Fruit fly (Drosophila melanogaster): ENCODE data around the gene dock.

dock gene

DNA sequence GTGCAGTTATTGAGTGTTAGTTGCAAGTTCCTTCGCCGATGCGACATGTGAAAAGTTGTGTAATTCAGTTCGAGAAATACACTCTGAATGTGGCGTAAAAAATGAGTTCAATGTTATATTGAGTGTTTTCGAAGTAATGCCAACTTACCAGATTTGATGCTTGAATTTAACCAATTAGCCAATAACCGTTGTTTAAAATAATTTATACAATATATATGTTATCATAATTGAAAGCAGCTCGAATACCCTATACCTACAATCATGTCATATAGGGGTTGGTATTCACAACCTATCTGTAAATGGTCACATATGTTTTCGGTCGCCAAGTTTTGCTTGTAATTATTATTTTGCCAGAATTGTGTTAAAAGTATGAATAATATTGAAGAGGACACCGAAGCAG is 15.5 kb upstream of the dock start, which contains the start of gene Nnf1b:
TSS of gene Nnf1b (plus strand) at position 301 of the 400 bp plus-strand sequence.
- no peak for TF ChIP-seq CG9705 (GFP tag; optimal IDR thresholded peaks at IDR 0.05)
- no peak for TF ChIP-seq foxo (GFP tag; optimal IDR thresholded peaks at IDR 0.05)
- TF ChIP-seq dsf (GFP tag; optimal IDR thresholded peaks at IDR 0.05; ENCODE audit: borderline replicate concordance) = no peak
- no peak for TF ChIP-seq dmrt93B (GFP tag; optimal IDR thresholded peaks at IDR 0.05)
- no peak for TF ChIP-seq tai (GFP tag; optimal IDR thresholded peaks at IDR 0.05)
- TF ChIP-seq OdsH (GFP tag; optimal IDR thresholded peaks at IDR 0.05) = no peak
- TF ChIP-seq br (GFP tag; optimal IDR thresholded peaks at IDR 0.05) = no peak
- TF ChIP-seq fru (GFP tag; optimal IDR thresholded peaks at IDR 0.05) = no peak
- no peak for TF ChIP-seq Vsx2 (GFP tag; optimal IDR thresholded peaks at IDR 0.05; ENCODE audit: partially characterized antibody)
- no peak for TF ChIP-seq usp (GFP tag; optimal IDR thresholded peaks at IDR 0.05)
- TF ChIP-seq h (GFP tag; optimal IDR thresholded peaks at IDR 0.05) = no peak
- TF ChIP-seq Jra (GFP tag; optimal IDR thresholded peaks at IDR 0.05) = no peak
- no peak for TF ChIP-seq psq (GFP tag; optimal IDR thresholded peaks at IDR 0.05)
- TF ChIP-seq Dif (GFP tag; optimal IDR thresholded peaks at IDR 0.05; ENCODE audit: partially characterized antibody) = no peak
- no peak for TF ChIP-seq jim (GFP tag; optimal IDR thresholded peaks at IDR 0.05)
- no peak for TF ChIP-seq dl (GFP tag; optimal IDR thresholded peaks at IDR 0.05; ENCODE audit: insufficient read depth in 1 of 2, partially characterized antibody in 2 of 2)
- TF ChIP-seq CG32264 (GFP tag; optimal IDR thresholded peaks at IDR 0.05) = no peak
- TF ChIP-seq GATAd (GFP tag; optimal IDR thresholded peaks at IDR 0.05) = no peak
- TF ChIP-seq Hr83 (GFP tag; optimal IDR thresholded peaks at IDR 0.05; ENCODE audit: poor library complexity, severe bottlenecking) = no peak

DNA sequence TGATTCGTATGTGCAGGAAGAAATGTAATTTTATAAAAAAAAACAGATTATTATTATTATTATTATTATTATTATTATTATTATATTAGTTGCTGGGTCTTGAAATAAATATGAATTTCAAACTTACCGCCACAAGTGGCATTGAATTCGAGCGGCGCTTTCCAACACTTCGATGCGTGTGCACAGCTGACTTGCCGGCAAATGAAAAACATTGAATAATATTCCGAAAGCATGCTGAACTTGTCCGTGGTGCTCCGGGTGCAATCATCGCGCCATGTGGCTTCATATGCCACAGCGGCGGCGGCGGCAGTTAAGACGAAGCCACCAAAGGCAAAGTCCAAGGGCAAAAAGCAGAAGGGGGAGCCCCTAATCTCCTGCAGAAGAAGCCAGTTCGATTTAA is 14.4 kb upstream of the dock start, which contains the start of gene Dbp21E2:
TSS of gene Dbp21E2 (plus strand) at position 180 of the 400 bp plus-strand sequence.
- no peak for TF ChIP-seq Rel (GFP tag; optimal IDR thresholded peaks at IDR 0.05)
- TF ChIP-seq Rel (tag; optimal IDR thresholded peaks at IDR 0.05) = peak; percentile 9
- no peak for TF ChIP-seq Dfd (GFP tag; optimal IDR thresholded peaks at IDR 0.05)

DNA sequence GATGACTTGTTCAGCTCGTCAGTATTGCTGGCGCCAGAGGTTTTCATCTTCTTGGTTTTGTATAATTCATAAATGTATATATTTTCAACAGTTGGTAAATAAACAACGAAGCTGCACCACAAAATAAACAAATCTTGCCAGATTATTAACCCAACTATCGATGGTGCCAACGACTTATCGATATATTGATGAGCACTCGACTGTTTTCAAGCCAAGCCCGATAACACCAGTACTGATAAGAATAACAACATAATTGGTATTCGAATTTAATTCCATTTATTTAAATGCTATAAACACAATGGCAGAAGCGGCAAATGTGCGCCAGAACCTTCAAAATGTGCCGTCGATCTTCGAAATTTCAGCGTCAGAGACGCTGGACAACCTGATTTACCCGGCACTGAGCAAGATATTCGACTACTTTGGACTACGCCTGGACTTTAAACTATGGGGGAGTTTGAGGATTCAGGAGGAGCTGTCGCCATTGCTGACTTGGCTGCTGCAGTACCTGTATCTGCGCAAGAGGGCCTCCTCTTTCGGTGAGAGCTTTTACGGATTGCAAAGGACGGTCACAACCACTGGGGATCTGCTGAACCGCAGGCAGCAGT is 9.9 kb upstream of the dock start, which contains the start of the genes Saf6 and Pex12:
TSS of gene Saf6 (minus strand) at position 166 of the 605 bp plus-strand sequence.
TSS of gene Pex12 (plus strand) at position 209 of the 605 bp plus-strand sequence.
- TF ChIP-seq sage (GFP tag; optimal IDR thresholded peaks at IDR 0.05) (no peak), Myc (optimal IDR thresholded peaks at IDR 0.05) (peak; percentile 73)

DNA sequence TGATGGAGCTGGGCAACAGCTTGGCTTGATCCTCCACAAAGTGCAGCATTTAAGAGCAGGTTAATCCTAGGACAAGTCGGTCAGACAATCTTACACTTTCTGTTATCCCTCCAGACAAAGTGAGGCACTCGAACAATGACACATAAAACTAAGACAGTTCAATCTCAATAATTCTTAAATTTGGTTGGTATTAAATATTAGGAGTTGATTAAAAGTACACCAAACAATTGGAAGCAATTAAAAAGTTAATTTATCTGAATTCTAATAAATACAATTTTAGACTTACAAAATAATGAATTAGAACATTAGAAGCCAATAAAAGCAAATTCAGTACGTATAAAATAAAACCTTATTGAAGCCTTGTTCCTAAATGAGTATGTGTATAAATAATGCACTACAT is 7.9 kb upstream of the dock start, which contains the start of gene CG15880:
TSS of gene CG15880 (minus strand) at position 101 of the 400 bp plus-strand sequence.
- TF ChIP-seq usp (GFP tag; optimal IDR thresholded peaks at IDR 0.05) (no peak), Abd-B (GFP tag; optimal IDR thresholded peaks at IDR 0.05) (no peak), dl (GFP tag; optimal IDR thresholded peaks at IDR 0.05; ENCODE audit: insufficient read depth in 1 of 2, partially characterized antibody in 2 of 2) (no peak), dsf (GFP tag; optimal IDR thresholded peaks at IDR 0.05; ENCODE audit: borderline replicate concordance) (no peak), Vsx2 (GFP tag; optimal IDR thresholded peaks at IDR 0.05; ENCODE audit: partially characterized antibody) (no peak), CrebA (GFP tag; optimal IDR thresholded peaks at IDR 0.05; ENCODE audit: borderline replicate concordance) (no peak), Hr78 (GFP tag; optimal IDR thresholded peaks at IDR 0.05) (no peak), rgr (GFP tag; optimal IDR thresholded peaks at IDR 0.05) (no peak), lola (GFP tag; optimal IDR thresholded peaks at IDR 0.05) (no peak), CG32264 (GFP tag; optimal IDR thresholded peaks at IDR 0.05) (no peak), foxo (GFP tag; optimal IDR thresholded peaks at IDR 0.05) (no peak), fru (GFP tag; optimal IDR thresholded peaks at IDR 0.05) (no peak), Mio (GFP tag; optimal IDR thresholded peaks at IDR 0.05) (no peak)

DNA sequence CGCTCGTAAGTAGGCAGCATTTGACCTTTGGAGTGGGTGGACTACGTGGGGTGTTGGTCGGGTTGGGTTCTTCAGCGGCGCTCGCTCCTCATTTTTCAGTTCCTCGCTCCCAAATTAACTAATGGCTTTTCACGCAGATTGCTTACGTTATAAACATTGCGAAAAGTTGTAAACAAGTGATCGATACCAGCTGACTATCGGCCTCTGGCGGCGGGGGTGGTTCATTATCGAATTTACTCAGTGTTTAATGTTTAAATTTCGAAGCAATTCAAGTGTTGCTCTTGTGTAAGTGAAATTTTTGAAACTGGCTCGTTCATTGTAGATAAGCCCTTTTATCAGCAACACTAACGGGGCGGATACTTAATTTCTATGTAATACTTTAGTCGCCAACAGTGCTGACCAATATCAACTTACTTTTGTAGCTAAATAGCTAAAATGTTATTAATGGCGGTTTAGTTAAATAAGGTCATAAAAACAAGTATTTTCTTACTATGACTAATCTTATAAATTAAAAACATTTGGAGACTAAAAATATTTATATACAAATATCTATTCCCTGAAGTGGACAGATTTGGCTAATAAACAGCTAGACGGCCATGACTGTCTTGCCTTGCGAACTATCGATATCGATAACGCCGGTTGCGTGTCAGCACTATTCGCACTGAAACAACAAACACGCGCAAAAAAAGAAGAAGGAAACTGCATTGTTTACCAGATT is 6.3 kb upstream of the dock start, which contains the start of the genes PGAP2 and Clp:
TSS of gene PGAP2 (minus strand) at position 194 of the 718 bp plus-strand sequence.
TSS of gene Clp (plus strand) at position 650 of the 718 bp plus-strand sequence.
- no peak for TF ChIP-seq br (GFP tag; optimal IDR thresholded peaks at IDR 0.05)
- peak; percentile 65 for TF ChIP-seq CG9705 (GFP tag; optimal IDR thresholded peaks at IDR 0.05)
- TF ChIP-seq dmrt93B (GFP tag; optimal IDR thresholded peaks at IDR 0.05) = no peak
- peak; percentile 74 for TF ChIP-seq Sp1 (GFP tag; optimal IDR thresholded peaks at IDR 0.05)
- no peak for TF ChIP-seq N (GFP tag; optimal IDR thresholded peaks at IDR 0.05)
- TF ChIP-seq fru (GFP tag; optimal IDR thresholded peaks at IDR 0.05) = no peak
- TF ChIP-seq jim (GFP tag; optimal IDR thresholded peaks at IDR 0.05) = no peak
- TF ChIP-seq usp (GFP tag; optimal IDR thresholded peaks at IDR 0.05) = no peak
- TF ChIP-seq dl (GFP tag; optimal IDR thresholded peaks at IDR 0.05; ENCODE audit: insufficient read depth in 1 of 2, partially characterized antibody in 2 of 2) = no peak
- no peak for TF ChIP-seq Hr83 (GFP tag; optimal IDR thresholded peaks at IDR 0.05; ENCODE audit: poor library complexity, severe bottlenecking)
- TF ChIP-seq CG32264 (GFP tag; optimal IDR thresholded peaks at IDR 0.05) = no peak
- no peak for TF ChIP-seq tai (GFP tag; optimal IDR thresholded peaks at IDR 0.05)
- TF ChIP-seq HLH106 (tag; optimal IDR thresholded peaks at IDR 0.05) = peak; percentile 84
- no peak for TF ChIP-seq CrebA (GFP tag; optimal IDR thresholded peaks at IDR 0.05; ENCODE audit: borderline replicate concordance)
- TF ChIP-seq GATAd (GFP tag; optimal IDR thresholded peaks at IDR 0.05) = no peak
- peak; percentile 68 for TF ChIP-seq OdsH (GFP tag; optimal IDR thresholded peaks at IDR 0.05)
- peak; percentile 97 for TF ChIP-seq Myc (optimal IDR thresholded peaks at IDR 0.05)
- TF ChIP-seq Dfd (GFP tag; optimal IDR thresholded peaks at IDR 0.05) = no peak
- peak in 1 of 2 experiments; percentile 81 for TF ChIP-seq foxo (GFP tag; optimal IDR thresholded peaks at IDR 0.05)
- TF ChIP-seq Jra (GFP tag; optimal IDR thresholded peaks at IDR 0.05) = no peak
- peak; percentile 63 for TF ChIP-seq ey (GFP tag; optimal IDR thresholded peaks at IDR 0.05)
- no peak for TF ChIP-seq h (GFP tag; optimal IDR thresholded peaks at IDR 0.05)
- TF ChIP-seq psq (GFP tag; optimal IDR thresholded peaks at IDR 0.05) = peak; percentile 57
- no peak for TF ChIP-seq Hnf4 (GFP tag; optimal IDR thresholded peaks at IDR 0.05)
- no peak for TF ChIP-seq Dif (GFP tag; optimal IDR thresholded peaks at IDR 0.05; ENCODE audit: partially characterized antibody)
- TF ChIP-seq sage (GFP tag; optimal IDR thresholded peaks at IDR 0.05) = no peak
- TF ChIP-seq Rel (GFP tag; optimal IDR thresholded peaks at IDR 0.05) = no peak
- no peak for TF ChIP-seq Rel (tag; optimal IDR thresholded peaks at IDR 0.05)

All from whole organism, wandering third instar larva.